Fruit fly (Drosophila melanogaster): ENCODE measurements around the gene CG14671.

CG14671 gene

dm6 chr3R:5565623-5566022 lies 1.0 kb upstream of the CG14671 start (continued):
- TF ChIP-seq CG9797 (GFP tag; optimal IDR thresholded peaks at IDR 0.05) (peak; percentile 5), Lpt (GFP tag; optimal IDR thresholded peaks at IDR 0.05) (no peak), CG12942 (GFP tag; optimal IDR thresholded peaks at IDR 0.05) (peak; percentile 56), pros (GFP tag; optimal IDR thresholded peaks at IDR 0.05) (no peak), zfh2 (GFP tag; optimal IDR thresholded peaks at IDR 0.05) (peak; percentile 74), Meics (GFP tag; optimal IDR thresholded peaks at IDR 0.05) (peak; percentile 79), CG12391 (tag; optimal IDR thresholded peaks at IDR 0.05) (peak; percentile 82), CG31365 (tag; optimal IDR thresholded peaks at IDR 0.05) (peak; percentile 51), D19A (tag; optimal IDR thresholded peaks at IDR 0.05) (peak; percentile 60), NfI (GFP tag; optimal IDR thresholded peaks at IDR 0.05) (peak; percentile 81), E2f1 (GFP tag; IDR thresholded peaks at IDR 0.05) (peak; percentile 86), CG6813 (GFP tag; optimal IDR thresholded peaks at IDR 0.05) (peak; percentile 76), tna (GFP tag; IDR thresholded peaks at IDR 0.05; ENCODE audit: partially characterized antibody) (no peak)

- TF ChIP-seq Meics (GFP tag; optimal IDR thresholded peaks at IDR 0.05) (no peak), Dp (GFP tag; optimal IDR thresholded peaks at IDR 0.05) (peak; percentile 89), stwl (tag; optimal IDR thresholded peaks at IDR 0.05) (peak; percentile 6), rib (GFP tag; IDR thresholded peaks at IDR 0.05) (peak; percentile 80), HmgZ (tag; optimal IDR thresholded peaks at IDR 0.05) (peak; percentile 16), CG13287 (GFP tag; IDR thresholded peaks at IDR 0.05; ENCODE audit: partially characterized antibody) (peak; percentile 54), hb (GFP tag; IDR thresholded peaks at IDR 0.05; ENCODE audit: partially characterized antibody) (no peak), CG2116 (GFP tag; optimal IDR thresholded peaks at IDR 0.05) (peak; percentile 21), disco-r (GFP tag; optimal IDR thresholded peaks at IDR 0.05) (peak; percentile 23), YL-1 (GFP tag; optimal IDR thresholded peaks at IDR 0.05) (peak; percentile 14), CG3281 (GFP tag; optimal IDR thresholded peaks at IDR 0.05) (peak; percentile 66), crol (GFP tag; IDR thresholded peaks at IDR 0.05) (0 out of 2 replicates have a peak, but pooled peaks have one; percentile 1), Opbp (GFP tag; IDR thresholded peaks at IDR 0.05; ENCODE audit: partially characterized antibody) (peak; percentile 19; the same call in 1 of the 3 replicates), MBD-R2 (GFP tag; IDR thresholded peaks at IDR 0.05) (peak; percentile 84), BEAF-32 (GFP tag; optimal IDR thresholded peaks at IDR 0.05) (peak; percentile 28), CG12155 (GFP tag; optimal IDR thresholded peaks at IDR 0.05) (peak; percentile 82), Dref (GFP tag; IDR thresholded peaks at IDR 0.05) (peak; percentile 59), amos (GFP tag; IDR thresholded peaks at IDR 0.05; ENCODE audit: partially characterized antibody) (peak; percentile 25; the same call in 1 of the 2 replicates), CG1603 (tag; optimal IDR thresholded peaks at IDR 0.05) (peak; percentile 55), MESR4 (GFP tag; optimal IDR thresholded peaks at IDR 0.05) (peak; percentile 66), Sry-δ (GFP tag; optimal IDR thresholded peaks at IDR 0.05) (peak; percentile 12), CG2199 (GFP tag; IDR thresholded peaks at IDR 0.05) (no peak), chif (GFP tag; optimal IDR thresholded peaks at IDR 0.05) (no peak), Dll (GFP tag; IDR thresholded peaks at IDR 0.05; ENCODE audit: partially characterized antibody) (peak; percentile 26; the same call in 1 of the 4 replicates), CG30431 (GFP tag; optimal IDR thresholded peaks at IDR 0.05) (no peak), Myb (GFP tag; optimal IDR thresholded peaks at IDR 0.05) (peak; percentile 10), gfzf (GFP tag; optimal IDR thresholded peaks at IDR 0.05) (peak; percentile 9), insv (GFP tag; optimal IDR thresholded peaks at IDR 0.05) (peak in 1 of 2 experiments; percentile 15), phol (tag; optimal IDR thresholded peaks at IDR 0.05) (peak; percentile 69), trem (tag; optimal IDR thresholded peaks at IDR 0.05) (peak; percentile 99), CG9797 (GFP tag; optimal IDR thresholded peaks at IDR 0.05) (no peak), crp (GFP tag; optimal IDR thresholded peaks at IDR 0.05) (peak; percentile 79 to 94), onecut (GFP tag; IDR thresholded peaks at IDR 0.05) (no peak; the same call in none of the 2 replicates), CG6683 (GFP tag; optimal IDR thresholded peaks at IDR 0.05) (no peak), zen2 (GFP tag; IDR thresholded peaks at IDR 0.05; ENCODE audit: partially characterized antibody) (no peak), fd102C (GFP tag; optimal IDR thresholded peaks at IDR 0.05) (no peak), CG4617 (GFP tag; optimal IDR thresholded peaks at IDR 0.05; ENCODE audit: borderline replicate concordance) (peak; percentile 47)
Measured at dm6 chr3R:5563420-5563819, 1.2 kb downstream of the CG14671 start, which contains the start of gene Pi4KIIalpha. Pi4KIIalpha (minus strand) TSS chr3R:5563652.
